Worm (Caenorhabditis elegans) whole organism, L4/young adult: ENCODE data around the gene T07E3.4.

Source experiments
- W03F9.2 ChIP-seq: fragments of 150-350 bp; optimal IDR thresholded peaks from 2 replicates; lab custom pipeline; 2014; ENCODE audit warnings: missing biosample characterization, missing genetic modification characterization
- dao-5 ChIP-seq: sonication (generic microtip); optimal IDR thresholded peaks from 2 replicates; lab custom pipeline; 2016; ENCODE audit warnings: missing genotype, missing genetic modification characterization, moderate library complexity, missing compliant biosample characterization
- him-1 ChIP-seq: sonication (generic microtip); optimal IDR thresholded peaks from 2 replicates; lab custom pipeline; 2016; ENCODE audit warnings: missing genotype, missing genetic modification reagents, missing genetic modification characterization, missing compliant biosample characterization

- no peak for TF ChIP-seq him-1
- no peak for TF ChIP-seq W03F9.2
- no peak for TF ChIP-seq dao-5
Measured at ce11 chrIII:6859482-6859881, 38.3 kb upstream of the T07E3.4 start, which contains the start of gene clec-158.
